Fruit fly (Drosophila melanogaster): ENCODE measurements around the gene MagR.

- TF ChIP-seq Hr96 (GFP tag; optimal IDR thresholded peaks at IDR 0.05): no peak
- peak; percentile 5 for TF ChIP-seq Crg-1 (GFP tag; optimal IDR thresholded peaks at IDR 0.05)
- peak; percentile 26 for TF ChIP-seq cic (GFP tag; optimal IDR thresholded peaks at IDR 0.05)
- TF ChIP-seq CG14711 (tag; optimal IDR thresholded peaks at IDR 0.05): no peak
- TF ChIP-seq bab1 (GFP tag; optimal IDR thresholded peaks at IDR 0.05): no peak
- no peak for TF ChIP-seq toe (GFP tag; optimal IDR thresholded peaks at IDR 0.05)
- no peak for TF ChIP-seq CG12768 (GFP tag; optimal IDR thresholded peaks at IDR 0.05)
- no peak for TF ChIP-seq pad (GFP tag; optimal IDR thresholded peaks at IDR 0.05)
- no peak for TF ChIP-seq cnc (optimal IDR thresholded peaks at IDR 0.05)
- peak; percentile 47 for TF ChIP-seq kay (GFP tag; ENCODE audit: borderline replicate concordance)
These were observed 24.7 kb downstream of the MagR start for dm6 chrX:15758692-15759240.

Data from whole organism, adult.